Worm (Caenorhabditis elegans): ENCODE results near the gene C55A1.7.

ce11 chrV:15674899-15675298, 27.5 kb upstream of the C55A1.7 start:
- no peak for TF ChIP-seq hlh-13 (GFP tag; optimal IDR thresholded peaks at IDR 0.05)
- TF ChIP-seq gmeb-2 (tag; optimal IDR thresholded peaks at IDR 0.05): no peak
- TF ChIP-seq nhr-11 (tag; optimal IDR thresholded peaks at IDR 0.05): no peak

All from whole organism, late embryonic.